Worm (Caenorhabditis elegans) whole organism, L3 larva: ENCODE measurements around the gene spp-13.

Source experiments
- R02D3.7 ChIP-seq: fragments of 150-350 bp; optimal IDR thresholded peaks from 2 replicates; lab custom pipeline; 2014; ENCODE audit warnings: missing biosample characterization, missing genetic modification characterization
- ZK546.5 ChIP-seq: sonication (generic microtip); optimal IDR thresholded peaks from 2 replicates; lab custom pipeline; 2017; ENCODE audit warnings: missing biosample characterization, missing genetic modification characterization
- aly-2 ChIP-seq: fragments of 150-350 bp; optimal IDR thresholded peaks from 2 replicates; lab custom pipeline; 2014; ENCODE audit warnings: missing biosample characterization, missing genetic modification characterization
- ceh-16 ChIP-seq: sonication (generic microtip); optimal IDR thresholded peaks from 2 replicates; lab custom pipeline; 2017; ENCODE audit warnings: missing biosample characterization, missing genetic modification characterization
- ceh-28 ChIP-seq: fragments of 150-350 bp; optimal IDR thresholded peaks from 2 replicates; lab custom pipeline; 2014; ENCODE audit warnings: missing biosample characterization, missing genetic modification reagents, missing genetic modification characterization
- ceh-82 ChIP-seq: fragments of 150-350 bp; optimal IDR thresholded peaks from 2 replicates; lab custom pipeline; 2014; ENCODE audit warnings: missing biosample characterization, missing genetic modification characterization
- ceh-9 ChIP-seq: sonication (generic microtip); optimal IDR thresholded peaks from 2 replicates; lab custom pipeline; 2018; ENCODE audit warnings: missing biosample characterization, missing genetic modification characterization
- elt-1 ChIP-seq: fragments of 150-350 bp; optimal IDR thresholded peaks from 2 replicates; lab custom pipeline; 2014; ENCODE audit warnings: missing biosample characterization, missing genetic modification characterization
- elt-2 ChIP-seq: sonication (generic microtip); optimal IDR thresholded peaks from 2 replicates; lab custom pipeline; 2016; ENCODE audit warnings: missing genetic modification reagents, mild to moderate bottlenecking, missing genetic modification characterization, missing compliant biosample characterization
- eor-1 ChIP-seq, 2 experiments: fragments of 150-350 bp; optimal IDR thresholded peaks; 2 replicates each; lab custom pipeline; 2014 to 2018; ENCODE audit warnings: missing biosample characterization in 2 of 2, missing genetic modification characterization in 2 of 2
- fos-1 ChIP-seq: fragments of 150-350 bp; optimal IDR thresholded peaks from 2 replicates; lab custom pipeline; 2014; ENCODE audit warnings: missing biosample characterization, missing genetic modification characterization
- hmg-11 ChIP-seq: sonication (generic microtip); optimal IDR thresholded peaks from 2 replicates; lab custom pipeline; 2016; ENCODE audit warnings: missing genetic modification characterization, missing compliant biosample characterization
- jun-1 ChIP-seq: fragments of 150-350 bp; optimal IDR thresholded peaks from 2 replicates; lab custom pipeline; 2014; ENCODE audit warnings: missing biosample characterization, missing genetic modification reagents, missing genetic modification characterization
- lin-15B ChIP-seq: fragments of 150-350 bp; optimal IDR thresholded peaks from 2 replicates; lab custom pipeline; 2014; ENCODE audit warnings: missing biosample characterization, missing genetic modification characterization
- lin-39 ChIP-seq: fragments of 150-350 bp; optimal IDR thresholded peaks from 2 replicates; lab custom pipeline; 2018; ENCODE audit warnings: missing biosample characterization, missing genetic modification reagents, missing genetic modification characterization
- lsy-12 ChIP-seq: sonication (generic microtip); optimal IDR thresholded peaks from 2 replicates; lab custom pipeline; 2016; ENCODE audit warnings: mild to moderate bottlenecking, missing genetic modification characterization, missing compliant biosample characterization
- mml-1 ChIP-seq: fragments of 150-350 bp; sonication (generic microtip); optimal IDR thresholded peaks from 3 replicates; lab custom pipeline; 2014; ENCODE audit warnings: missing biosample characterization, missing genetic modification characterization
- nfya-1 ChIP-seq: sonication (generic microtip); optimal IDR thresholded peaks from 2 replicates; lab custom pipeline; 2017; ENCODE audit warnings: missing genetic modification characterization, mild to moderate bottlenecking, missing compliant biosample characterization, antibody characterized with exemption, moderate library complexity; ENCODE audit not compliant: insufficient read depth
- nhr-11 ChIP-seq: fragments of 150-350 bp; optimal IDR thresholded peaks from 2 replicates; lab custom pipeline; 2014; ENCODE audit warnings: missing biosample characterization, missing genetic modification characterization
- nhr-23 ChIP-seq: fragments of 150-350 bp; optimal IDR thresholded peaks from 2 replicates; lab custom pipeline; 2014; ENCODE audit warnings: missing biosample characterization, missing genetic modification reagents, missing genetic modification characterization
- nhr-25 ChIP-seq: sonication (generic microtip); optimal IDR thresholded peaks from 2 replicates; lab custom pipeline; 2017; ENCODE audit warnings: missing biosample characterization, missing genetic modification characterization
- nhr-28 ChIP-seq: fragments of 150-350 bp; optimal IDR thresholded peaks from 2 replicates; lab custom pipeline; 2014; ENCODE audit warnings: missing biosample characterization, missing genetic modification characterization
- nhr-43 ChIP-seq: sonication (generic microtip); optimal IDR thresholded peaks from 2 replicates; lab custom pipeline; 2016; ENCODE audit warnings: mild to moderate bottlenecking, missing genetic modification characterization, missing compliant biosample characterization; ENCODE audit not compliant: poor library complexity, severe bottlenecking
- nhr-77 ChIP-seq: fragments of 150-350 bp; optimal IDR thresholded peaks from 2 replicates; lab custom pipeline; 2014; ENCODE audit warnings: missing biosample characterization, missing genetic modification characterization
- pha-4 ChIP-seq: fragments of 150-350 bp; optimal IDR thresholded peaks from 2 replicates; lab custom pipeline; 2014; ENCODE audit warnings: missing biosample characterization, missing genetic modification reagents, missing genetic modification characterization
- pqm-1 ChIP-seq: fragments of 150-350 bp; optimal IDR thresholded peaks from 2 replicates; lab custom pipeline; 2017; ENCODE audit warnings: missing biosample characterization, missing genetic modification characterization, inconsistent platforms
- sea-2 ChIP-seq: fragments of 150-350 bp; sonication (generic microtip); optimal IDR thresholded peaks from 4 replicates; lab custom pipeline; 2014; ENCODE audit warnings: missing biosample characterization, missing genetic modification reagents, missing genetic modification characterization
- skn-1 ChIP-seq: fragments of 150-350 bp; optimal IDR thresholded peaks from 2 replicates; lab custom pipeline; 2014; ENCODE audit warnings: missing biosample characterization, missing genetic modification characterization
- snpc-4 ChIP-seq: fragments of 150-350 bp; optimal IDR thresholded peaks from 2 replicates; lab custom pipeline; 2014; ENCODE audit warnings: missing biosample characterization, missing genetic modification characterization
- tbx-2 ChIP-seq: sonication (generic microtip); optimal IDR thresholded peaks from 2 replicates; lab custom pipeline; 2016; ENCODE audit warnings: mild to moderate bottlenecking, missing genetic modification characterization, missing compliant biosample characterization
- unc-39 ChIP-seq: sonication (generic microtip); optimal IDR thresholded peaks from 4 replicates; lab custom pipeline; 2017; ENCODE audit warnings: missing biosample characterization, missing genetic modification characterization
- unc-62 ChIP-seq: fragments of 150-350 bp; sonication (generic microtip); optimal IDR thresholded peaks from 4 replicates; lab custom pipeline; 2014; ENCODE audit warnings: missing biosample characterization, missing genetic modification reagents, missing genetic modification characterization
- zag-1 ChIP-seq: fragments of 150-350 bp; optimal IDR thresholded peaks from 2 replicates; lab custom pipeline; 2014; ENCODE audit warnings: missing biosample characterization, missing genetic modification characterization
- ztf-11 ChIP-seq: fragments of 150-350 bp; optimal IDR thresholded peaks from 2 replicates; lab custom pipeline; 2014; ENCODE audit warnings: missing biosample characterization, missing genetic modification characterization

spp-13 gene

DNA sequence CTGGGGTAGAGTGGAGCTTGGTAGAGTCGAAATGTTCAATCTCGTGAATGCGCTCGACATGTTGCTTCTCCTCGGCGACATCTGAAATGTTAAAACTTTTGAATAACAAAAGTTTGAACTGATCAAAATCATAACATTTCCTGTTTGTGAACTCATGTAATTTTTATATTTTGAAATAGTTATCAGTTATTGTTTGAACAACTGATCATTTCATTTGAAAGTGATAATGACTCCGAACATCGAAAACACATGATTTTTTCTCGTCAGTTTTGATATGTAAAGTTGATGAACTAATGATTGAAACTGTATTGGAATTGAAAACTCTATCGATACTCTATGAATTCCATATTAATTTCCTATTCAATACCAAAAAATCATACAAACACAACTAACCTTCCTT, 4.9 kb upstream of the spp-13 start:
- TF ChIP-seq nhr-28 (tag; lab: Kevin White, UChicago) (no peak), ceh-16 (tag; lab: Kevin White, UChicago) (no peak), ceh-9 (tag; lab: Kevin White, UChicago) (no peak), ztf-11 (tag; lab: Kevin White, UChicago) (no peak), lin-15B (tag; lab: Kevin White, UChicago) (no peak), fos-1 (tag; lab: Kevin White, UChicago) (no peak), mml-1 (tag; lab: Kevin White, UChicago) (no peak), elt-1 (tag; lab: Kevin White, UChicago) (no peak), elt-2 (tag; lab: Kevin White, UChicago) (peak; percentile 52), unc-39 (tag; lab: Kevin White, UChicago) (no peak), lsy-12 (tag; lab: Kevin White, UChicago) (no peak), pha-4 (tag; lab: Kevin White, UChicago) (peak; percentile 33), ceh-82 (no peak), lin-39 (no peak), pqm-1 (tag; lab: Kevin White, UChicago) (peak; percentile 71), hmg-11 (tag; lab: Kevin White, UChicago) (no peak)

DNA sequence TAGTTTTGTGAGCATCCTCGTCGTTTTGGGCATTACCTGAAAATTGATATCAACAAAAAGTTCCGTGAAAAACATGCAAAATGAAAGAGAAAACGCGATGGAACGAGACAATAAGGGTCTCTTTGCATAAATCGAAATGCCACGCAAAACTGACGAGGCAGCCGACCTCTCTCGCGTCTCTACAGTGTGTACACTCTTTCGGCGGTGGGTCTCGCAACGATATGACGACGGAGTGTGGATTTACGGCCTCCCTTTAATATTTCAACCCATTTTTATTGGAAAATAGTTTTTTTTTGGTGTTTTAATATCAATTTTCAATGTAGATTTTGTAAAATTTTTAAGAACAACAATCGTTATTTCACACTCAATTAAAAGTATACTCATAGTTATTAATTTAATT, 3.7 kb upstream of the spp-13 start, which contains the start of gene tag-123:
TSS of gene tag-123 (minus strand) at position 36 of the 400 bp plus-strand sequence.
- TF ChIP-seq lin-15B (tag; lab: Kevin White, UChicago) (peak; percentile 53), elt-2 (tag; lab: Kevin White, UChicago) (peak; percentile 45), nhr-43 (tag; lab: Kevin White, UChicago) (no peak), R02D3.7 (tag; lab: Kevin White, UChicago) (peak; percentile 93), ceh-28 (tag; lab: Kevin White, UChicago) (peak; percentile 9), lin-39 (peak; percentile 69), hmg-11 (tag; lab: Kevin White, UChicago) (peak; percentile 41), nhr-28 (tag; lab: Kevin White, UChicago) (no peak), nhr-23 (tag; lab: Kevin White, UChicago) (peak; percentile 78), ztf-11 (tag; lab: Kevin White, UChicago) (no peak), snpc-4 (tag; lab: Kevin White, UChicago) (peak; percentile 62), nfya-1 (tag; lab: Kevin White, UChicago) (peak; percentile 70), skn-1 (no peak), unc-62 (GFP tag; lab: Kevin White, UChicago) (no peak), pha-4 (tag; lab: Kevin White, UChicago) (peak; percentile 77), eor-1 (tag; optimal IDR thresholded peaks at IDR 0.05; lab: Kevin White, UChicago) (no peak), nhr-25 (tag; lab: Kevin White, UChicago) (peak; percentile 28), ceh-82 (no peak)

DNA sequence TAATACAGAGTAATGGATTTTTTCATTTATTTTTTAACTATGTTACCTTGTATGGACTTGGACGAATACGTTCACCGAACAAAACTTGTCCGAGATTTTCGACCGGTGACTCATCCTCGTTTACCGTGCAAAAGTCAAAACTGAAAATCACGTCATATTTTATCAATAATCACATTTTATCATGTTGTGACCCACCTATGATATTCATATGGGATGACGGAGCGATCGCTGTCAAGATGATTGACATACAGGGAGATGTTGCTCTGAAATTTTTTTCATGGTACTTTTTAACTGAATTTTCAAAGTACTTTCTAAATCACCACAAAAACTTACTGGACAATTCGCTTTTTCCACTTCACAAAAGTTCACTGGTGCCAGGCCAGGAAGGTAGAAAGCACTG, 3.3 kb upstream of the spp-13 start:
- TF ChIP-seq pqm-1 (tag; lab: Kevin White, UChicago) (no peak), jun-1 (tag; lab: Kevin White, UChicago) (no peak), nhr-11 (tag; lab: Kevin White, UChicago) (no peak), lin-39 (no peak), tbx-2 (tag; lab: Kevin White, UChicago) (no peak), skn-1 (no peak), aly-2 (tag; lab: Kevin White, UChicago) (no peak), ztf-11 (tag; lab: Kevin White, UChicago) (no peak), ceh-82 (no peak), zag-1 (tag; lab: Kevin White, UChicago) (no peak), sea-2 (GFP tag; lab: Kevin White, UChicago) (no peak), nhr-77 (tag; lab: Kevin White, UChicago) (no peak), ZK546.5 (tag; lab: Kevin White, UChicago) (no peak)

DNA sequence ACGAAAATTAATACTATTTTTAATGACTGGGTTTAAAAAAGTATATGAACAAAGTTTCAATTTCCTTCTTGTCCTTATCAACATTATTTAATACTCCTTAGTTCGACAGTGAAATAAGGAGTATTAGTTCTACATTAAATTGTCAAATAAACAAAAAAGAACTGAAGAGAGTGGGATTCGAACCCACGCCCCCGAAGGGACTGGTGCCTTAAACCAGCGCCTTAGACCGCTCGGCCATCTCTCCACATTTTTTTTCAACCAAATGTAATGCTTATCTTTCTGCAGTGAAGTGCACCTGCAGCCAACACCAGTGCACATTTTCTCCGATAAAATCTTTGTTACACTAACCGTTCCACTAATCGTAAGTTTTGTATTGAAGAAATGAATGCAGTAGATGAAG, 928 bp upstream of the spp-13 start:
- no peak for TF ChIP-seq nhr-28 (tag; lab: Kevin White, UChicago)
- peak; percentile 6 for TF ChIP-seq pha-4 (tag; lab: Kevin White, UChicago)
- peak; percentile 28 for TF ChIP-seq elt-2 (tag; lab: Kevin White, UChicago)
- TF ChIP-seq aly-2 (tag; lab: Kevin White, UChicago), result no peak
- peak; percentile 52 for TF ChIP-seq elt-1 (tag; lab: Kevin White, UChicago)
- no peak for TF ChIP-seq sea-2 (GFP tag; lab: Kevin White, UChicago)
- peak; percentile 1 for TF ChIP-seq nhr-23 (tag; lab: Kevin White, UChicago)
